Fruit fly (Drosophila melanogaster) whole organism, adult: ENCODE data around the gene CG7530.

ENCODE experiments used
- CG11617 ChIP-seq: fragments of 200-800 bp; sonication (Bioruptor generic); optimal IDR thresholded peaks from 2 replicates; lab custom pipeline; 2017; ENCODE audit warnings: mild to moderate bottlenecking, missing biosample characterization, missing genetic modification reagents, missing genetic modification characterization
- CG12768 ChIP-seq: fragments of 200-800 bp; sonication (Bioruptor generic); optimal IDR thresholded peaks from 2 replicates; lab custom pipeline; 2017; ENCODE audit warnings: missing biosample characterization, missing genetic modification characterization, mild to moderate bottlenecking, moderate library complexity, missing genetic modification reagents
- CG14711 ChIP-seq: fragments of 200-800 bp; sonication (Bioruptor generic); optimal IDR thresholded peaks from 2 replicates; lab custom pipeline; 2018; ENCODE audit warnings: missing biosample characterization, mild to moderate bottlenecking, missing genetic modification characterization, moderate library complexity
- CG1620 ChIP-seq: fragments of 200-800 bp; sonication (Bioruptor generic); optimal IDR thresholded peaks from 2 replicates; lab custom pipeline; 2016; ENCODE audit warnings: missing biosample characterization, missing genetic modification characterization
- CG33017 ChIP-seq: fragments of 200-800 bp; sonication (Bioruptor generic); optimal IDR thresholded peaks from 2 replicates; lab custom pipeline; 2018; ENCODE audit warnings: missing biosample characterization, mild to moderate bottlenecking, missing genetic modification characterization, moderate library complexity
- CG5204 ChIP-seq: fragments of 200-800 bp; sonication (Bioruptor generic); optimal IDR thresholded peaks from 2 replicates; lab custom pipeline; 2016; ENCODE audit warnings: missing biosample characterization, missing genetic modification characterization
- CG7045 ChIP-seq: fragments of 200-800 bp; sonication (Bioruptor generic); optimal IDR thresholded peaks from 2 replicates; lab custom pipeline; 2017; ENCODE audit warnings: missing biosample characterization, mild to moderate bottlenecking, missing genetic modification characterization
- CG7101 ChIP-seq: fragments of 200-800 bp; sonication (Bioruptor generic); optimal IDR thresholded peaks from 2 replicates; lab custom pipeline; 2018; ENCODE audit warnings: missing biosample characterization, mild to moderate bottlenecking, missing genetic modification characterization, moderate library complexity
- Clk ChIP-seq: fragments of 200-800 bp; sonication (Bioruptor generic); optimal IDR thresholded peaks from 2 replicates; lab custom pipeline; 2017; ENCODE audit warnings: missing biosample characterization, missing genetic modification characterization
- Crg-1 ChIP-seq: fragments of 200-800 bp; sonication (Bioruptor generic); optimal IDR thresholded peaks from 2 replicates; lab custom pipeline; 2016; ENCODE audit warnings: missing biosample characterization, missing genetic modification characterization
- Hr96 ChIP-seq: fragments of 200-800 bp; sonication (Bioruptor generic); optimal IDR thresholded peaks from 2 replicates; lab custom pipeline; 2016; ENCODE audit warnings: missing biosample characterization, missing genetic modification characterization
- Mnt ChIP-seq: fragments of 200-800 bp; sonication (Bioruptor generic); optimal IDR thresholded peaks from 2 replicates; lab custom pipeline; 2016; ENCODE audit warnings: missing biosample characterization, mild to moderate bottlenecking, missing genetic modification characterization
- bab1 ChIP-seq: fragments of 200-800 bp; sonication (Bioruptor generic); optimal IDR thresholded peaks from 3 replicates; lab custom pipeline; 2019; ENCODE audit warnings: missing biosample characterization, mild to moderate bottlenecking, missing genetic modification characterization, moderate library complexity
- cic ChIP-seq: fragments of 200-800 bp; sonication (Bioruptor generic); optimal IDR thresholded peaks from 2 replicates; lab custom pipeline; 2017; ENCODE audit warnings: missing biosample characterization, mild to moderate bottlenecking, missing genetic modification characterization, moderate library complexity
- cnc ChIP-seq, 2 experiments: fragments of >200 bp; optimal IDR thresholded peaks; 2 replicates each; lab custom pipeline; 2017
- kay ChIP-seq: fragments of 200-800 bp; sonication (Bioruptor generic); peaks from one replicate; lab custom pipeline; 2016; ENCODE audit warnings: missing biosample characterization, missing genetic modification characterization, borderline replicate concordance
- ovo ChIP-seq: fragments of 200-800 bp; sonication (Bioruptor generic); optimal IDR thresholded peaks from 2 replicates; lab custom pipeline; 2016; ENCODE audit warnings: missing biosample characterization, missing genetic modification characterization
- pad ChIP-seq: fragments of 200-800 bp; sonication (Bioruptor generic); optimal IDR thresholded peaks from 3 replicates; lab custom pipeline; 2017; ENCODE audit warnings: missing biosample characterization, missing genetic modification characterization, mild to moderate bottlenecking, moderate library complexity, missing genetic modification reagents
- tj ChIP-seq: fragments of 200-800 bp; sonication (Bioruptor generic); optimal IDR thresholded peaks from 3 replicates; lab custom pipeline; 2017; ENCODE audit warnings: missing biosample characterization, mild to moderate bottlenecking, missing genetic modification characterization, moderate library complexity
- toe ChIP-seq: fragments of 200-800 bp; sonication (Bioruptor generic); optimal IDR thresholded peaks from 2 replicates; lab custom pipeline; 2016; ENCODE audit warnings: missing biosample characterization, missing genetic modification characterization

The CG7530 gene

dm6 chr3R:14690065-14690464, 41.2 kb downstream of the CG7530 start:
- TF ChIP-seq Clk (GFP tag; lab: Kevin White, UChicago) (no peak), Mnt (GFP tag; lab: Kevin White, UChicago) (no peak), CG12768 (GFP tag; lab: Kevin White, UChicago) (no peak), CG7045 (GFP tag; lab: Kevin White, UChicago) (no peak)

dm6 chr3R:14687296-14687695, 44.0 kb downstream of the CG7530 start:
- TF ChIP-seq kay (GFP tag; lab: Kevin White, UChicago), result no peak
- no peak for TF ChIP-seq Clk (GFP tag; lab: Kevin White, UChicago)
- TF ChIP-seq CG7045 (GFP tag; lab: Kevin White, UChicago), result no peak
- no peak for TF ChIP-seq CG5204 (GFP tag; lab: Kevin White, UChicago)
- TF ChIP-seq tj (GFP tag; lab: Kevin White, UChicago), result no peak
- TF ChIP-seq ovo (GFP tag; lab: Kevin White, UChicago), result no peak
- no peak for TF ChIP-seq toe (GFP tag; lab: Kevin White, UChicago)
- TF ChIP-seq CG11617 (GFP tag; lab: Kevin White, UChicago), result no peak
- no peak for TF ChIP-seq Crg-1
- no peak for TF ChIP-seq CG33017 (tag; lab: Kevin White, UChicago)
- no peak for TF ChIP-seq cnc (optimal IDR thresholded peaks at IDR 0.05; lab: Kevin White, UChicago)
- no peak for TF ChIP-seq pad (GFP tag; lab: Kevin White, UChicago)
- TF ChIP-seq CG1620 (GFP tag; lab: Kevin White, UChicago), result no peak
- no peak for TF ChIP-seq CG12768 (GFP tag; lab: Kevin White, UChicago)
- TF ChIP-seq Mnt (GFP tag; lab: Kevin White, UChicago), result no peak
- TF ChIP-seq cic (GFP tag; lab: Kevin White, UChicago), result no peak
- TF ChIP-seq CG14711, result no peak
- no peak for TF ChIP-seq CG7101 (tag; lab: Kevin White, UChicago)
- no peak for TF ChIP-seq Hr96 (GFP tag; lab: Kevin White, UChicago)

dm6 chr3R:14683928-14684327, 47.4 kb downstream of the CG7530 start:
- no peak for TF ChIP-seq ovo (GFP tag; lab: Kevin White, UChicago)
- no peak for TF ChIP-seq CG5204 (GFP tag; lab: Kevin White, UChicago)
- no peak for TF ChIP-seq Crg-1
- TF ChIP-seq CG7101 (tag; lab: Kevin White, UChicago), result no peak

- TF ChIP-seq Hr96 (GFP tag; lab: Kevin White, UChicago), result peak; percentile 64
- TF ChIP-seq Mnt (GFP tag; lab: Kevin White, UChicago), result peak; percentile 74
- peak; percentile 23 for TF ChIP-seq CG14711
- peak; percentile 89 for TF ChIP-seq cic (GFP tag; lab: Kevin White, UChicago)
- peak; percentile 63 for TF ChIP-seq ovo (GFP tag; lab: Kevin White, UChicago)
- no peak for TF ChIP-seq bab1 (GFP tag; lab: Kevin White, UChicago)
- no peak for TF ChIP-seq tj (GFP tag; lab: Kevin White, UChicago)
- TF ChIP-seq toe (GFP tag; lab: Kevin White, UChicago), result peak; percentile 77
- TF ChIP-seq kay (GFP tag; lab: Kevin White, UChicago), result peak; percentile 78
- peak; percentile 88 for TF ChIP-seq Crg-1
- TF ChIP-seq CG1620 (GFP tag; lab: Kevin White, UChicago), result peak; percentile 37
- peak; percentile 67 for TF ChIP-seq pad (GFP tag; lab: Kevin White, UChicago)
- peak; percentile 61 for TF ChIP-seq CG5204 (GFP tag; lab: Kevin White, UChicago)
- TF ChIP-seq CG7045 (GFP tag; lab: Kevin White, UChicago), result peak; percentile 77
- TF ChIP-seq Clk (GFP tag; lab: Kevin White, UChicago), result peak; percentile 79
- peak; percentile 63 for TF ChIP-seq CG33017 (tag; lab: Kevin White, UChicago)
- peak; percentile 81 for TF ChIP-seq CG11617 (GFP tag; lab: Kevin White, UChicago)
- peak; percentile 83 for TF ChIP-seq CG12768 (GFP tag; lab: Kevin White, UChicago)
- peak; percentile 65 for TF ChIP-seq CG7101 (tag; lab: Kevin White, UChicago)
- no peak for TF ChIP-seq cnc (optimal IDR thresholded peaks at IDR 0.05; lab: Kevin White, UChicago)
Observed at dm6 chr3R:14680112-14680665, 51.1 kb downstream of the CG7530 start.

- no peak for TF ChIP-seq kay (GFP tag; lab: Kevin White, UChicago)
Observed at dm6 chr3R:14679381-14680111, 51.8 kb downstream of the CG7530 start.

- TF ChIP-seq CG33017 (tag; lab: Kevin White, UChicago), result no peak
- TF ChIP-seq CG1620 (GFP tag; lab: Kevin White, UChicago), result no peak
- no peak for TF ChIP-seq Clk (GFP tag; lab: Kevin White, UChicago)
- TF ChIP-seq CG7045 (GFP tag; lab: Kevin White, UChicago), result no peak
- no peak for TF ChIP-seq CG5204 (GFP tag; lab: Kevin White, UChicago)
- TF ChIP-seq kay (GFP tag; lab: Kevin White, UChicago), result no peak
- TF ChIP-seq bab1 (GFP tag; lab: Kevin White, UChicago), result no peak
- no peak for TF ChIP-seq pad (GFP tag; lab: Kevin White, UChicago)
- TF ChIP-seq CG14711, result no peak
- no peak for TF ChIP-seq CG11617 (GFP tag; lab: Kevin White, UChicago)
- TF ChIP-seq cic (GFP tag; lab: Kevin White, UChicago), result no peak
- TF ChIP-seq toe (GFP tag; lab: Kevin White, UChicago), result no peak
- TF ChIP-seq CG7101 (tag; lab: Kevin White, UChicago), result no peak
- TF ChIP-seq Mnt (GFP tag; lab: Kevin White, UChicago), result no peak
- no peak for TF ChIP-seq Hr96 (GFP tag; lab: Kevin White, UChicago)
- no peak for TF ChIP-seq cnc (optimal IDR thresholded peaks at IDR 0.05; lab: Kevin White, UChicago)
Observed at dm6 chr3R:14677814-14678213, 53.5 kb downstream of the CG7530 start.
